Worm (Caenorhabditis elegans): ENCODE results near the gene smrd-1.

The smrd-1 gene

ce11 chrIII:10381473-10381872, 54.3 kb downstream of the smrd-1 start, which contains the start of gene C38H2.2:
C38H2.2 (plus strand) TSS chrIII:10381773.
- TF ChIP-seq hlh-13 (GFP tag; optimal IDR thresholded peaks at IDR 0.05) (no peak), nhr-232 (tag; optimal IDR thresholded peaks at IDR 0.05) (no peak), ttx-3 (tag; optimal IDR thresholded peaks at IDR 0.05) (no peak), tbx-7 (tag; optimal IDR thresholded peaks at IDR 0.05) (no peak), pha-2 (tag; optimal IDR thresholded peaks at IDR 0.05) (no peak), madf-2 (tag; optimal IDR thresholded peaks at IDR 0.05) (no peak)

- TF ChIP-seq nfya-1 (tag; optimal IDR thresholded peaks at IDR 0.05) (peak; percentile 34), tbx-2 (tag; optimal IDR thresholded peaks at IDR 0.05) (peak; percentile 0), unc-3 (GFP tag; conservative IDR thresholded peaks at IDR 0.05) (no peak), unc-3 (tag; optimal IDR thresholded peaks at IDR 0.05) (no peak), C38D4.7 (GFP tag; optimal IDR thresholded peaks at IDR 0.05) (peak; percentile 5)
Observed at ce11 chrIII:10380640-10381039, 55.1 kb downstream of the smrd-1 start.

- TF ChIP-seq hlh-6 (tag; optimal IDR thresholded peaks at IDR 0.05) (no peak), elt-2 (tag; optimal IDR thresholded peaks at IDR 0.05) (no peak), dve-1 (tag; optimal IDR thresholded peaks at IDR 0.05) (no peak), pax-1 (tag; optimal IDR thresholded peaks at IDR 0.05) (no peak), tbx-2 (tag; optimal IDR thresholded peaks at IDR 0.05) (no peak), pqm-1 (tag; optimal IDR thresholded peaks at IDR 0.05) (no peak), rnt-1 (tag; optimal IDR thresholded peaks at IDR 0.05) (no peak), nhr-11 (tag; optimal IDR thresholded peaks at IDR 0.05) (no peak), ref-2 (tag; optimal IDR thresholded peaks at IDR 0.05) (no peak), ceh-19 (GFP tag; optimal IDR thresholded peaks at IDR 0.05) (no peak), ama-1 (optimal IDR thresholded peaks at IDR 0.05) (no peak)
Observed at ce11 chrIII:10379632-10380031, 56.2 kb downstream of the smrd-1 start.

ce11 chrIII:10378899-10379298, 56.9 kb downstream of the smrd-1 start:
- TF ChIP-seq pha-4 (tag; optimal IDR thresholded peaks at IDR 0.05) (no peak), elt-2 (tag; optimal IDR thresholded peaks at IDR 0.05) (peak; percentile 38), ceh-24 (tag; optimal IDR thresholded peaks at IDR 0.05) (no peak), sox-4 (tag; optimal IDR thresholded peaks at IDR 0.05) (no peak), ceh-6 (GFP tag; optimal IDR thresholded peaks at IDR 0.05) (no peak), odd-2 (tag; optimal IDR thresholded peaks at IDR 0.05) (no peak)
